Worm (Caenorhabditis elegans): Measurements from ENCODE around the gene C30A5.16.
A peak's percentile ranks its signal among the peaks of the same experiment; 100 is the strongest.

DNA sequence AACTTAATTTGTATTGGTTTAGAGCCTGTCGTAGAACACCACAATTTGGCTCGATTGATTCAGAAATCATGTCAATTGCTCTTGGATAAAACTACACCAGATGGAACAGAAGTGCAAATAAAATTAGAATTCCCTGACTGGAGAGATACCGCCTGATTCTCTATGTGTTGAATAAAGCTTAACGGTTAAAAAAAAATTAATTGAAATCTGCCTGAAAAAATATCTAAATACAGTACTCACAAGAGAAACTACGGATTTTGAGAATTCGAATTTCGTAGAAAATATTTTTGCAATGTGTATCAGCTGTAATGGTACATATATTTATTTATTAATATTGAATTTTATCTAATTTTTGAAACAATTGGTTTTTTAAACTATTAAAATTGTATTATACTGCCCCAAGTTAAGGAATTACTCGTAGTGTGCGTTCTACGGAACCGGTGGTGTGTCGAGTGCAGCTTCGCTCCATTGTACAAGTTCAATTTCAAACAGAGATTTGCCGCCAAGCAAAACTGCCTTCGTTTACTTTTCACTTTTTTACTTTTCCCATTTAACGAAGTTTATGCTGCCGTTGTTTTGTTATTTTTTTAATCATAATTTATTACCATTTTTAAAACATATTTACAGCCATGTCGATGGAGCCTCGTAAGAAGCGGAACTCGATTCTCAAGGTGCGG, 32.1 kb downstream of the C30A5.16 start, which contains the start of gene knl-1:
- peak; percentile 42 for TF ChIP-seq ces-1 (GFP tag; optimal IDR thresholded peaks at IDR 0.05)
- peak; percentile 83 for TF ChIP-seq lin-13 (tag; optimal IDR thresholded peaks at IDR 0.05)
